Fruit fly (Drosophila melanogaster): ENCODE measurements around the gene Orco.

dm6 chr3R:5422123-5422522 is 9.9 kb upstream of the Orco start:
- TF ChIP-seq CG5204 (GFP tag; optimal IDR thresholded peaks at IDR 0.05) (no peak), toe (GFP tag; optimal IDR thresholded peaks at IDR 0.05) (no peak), CG33017 (tag; optimal IDR thresholded peaks at IDR 0.05) (no peak), kay (GFP tag; ENCODE audit: borderline replicate concordance) (peak; percentile 60)
